Worm (Caenorhabditis elegans) whole organism, L1 larva: ENCODE data around the gene twk-16.

Experiments
- C04F5.9 ChIP-seq: sonication (generic microtip); optimal IDR thresholded peaks from 2 replicates; lab custom pipeline; 2016; ENCODE audit warnings: missing genetic modification characterization, missing compliant biosample characterization
- C16A3.4 ChIP-seq: fragments of 150-350 bp; optimal IDR thresholded peaks from 2 replicates; lab custom pipeline; 2014; ENCODE audit warnings: missing biosample characterization, missing genetic modification characterization
- F16B12.6 ChIP-seq: fragments of 150-350 bp; optimal IDR thresholded peaks from 2 replicates; lab custom pipeline; 2014; ENCODE audit warnings: missing biosample characterization, missing genetic modification characterization
- aha-1 ChIP-seq: fragments of 150-350 bp; optimal IDR thresholded peaks from 2 replicates; lab custom pipeline; 2014; ENCODE audit warnings: missing biosample characterization, missing genetic modification characterization
- alr-1 ChIP-seq: fragments of 200-800 bp; sonication (Bioruptor generic); optimal IDR thresholded peaks from 2 replicates; lab custom pipeline; 2018; ENCODE audit warnings: borderline replicate concordance, mild to moderate bottlenecking, missing genetic modification characterization, missing compliant biosample characterization
- blmp-1 ChIP-seq: fragments of 150-350 bp; optimal IDR thresholded peaks from 2 replicates; lab custom pipeline; 2014; ENCODE audit warnings: missing biosample characterization, missing genetic modification characterization
- ceh-8 ChIP-seq: fragments of 200-800 bp; sonication (Bioruptor generic); optimal IDR thresholded peaks from 2 replicates; lab custom pipeline; 2018; ENCODE audit warnings: mild to moderate bottlenecking, missing genetic modification characterization, moderate library complexity, missing compliant biosample characterization
- ceh-82 ChIP-seq, 3 experiments: fragments of 150-350 bp in 1 of 3; sonication (generic microtip) in 2 of 3; optimal IDR thresholded peaks; 2 replicates each; lab custom pipeline; 2014 to 2017; ENCODE audit warnings: missing biosample characterization in 3 of 3, missing genetic modification characterization in 3 of 3
- ces-1 ChIP-seq: fragments of 150-350 bp; optimal IDR thresholded peaks from 2 replicates; lab custom pipeline; 2014; ENCODE audit warnings: missing biosample characterization, missing genetic modification reagents, missing genetic modification characterization
- dpl-1 ChIP-seq, 3 experiments: fragments of 150-350 bp in 2 of 3; sonication (generic microtip) in 1 of 3; optimal IDR thresholded peaks; 2 replicates each; lab custom pipeline; 2014 to 2017; ENCODE audit warnings: missing biosample characterization in 3 of 3, missing genetic modification characterization in 3 of 3, missing genetic modification reagents in 3 of 3
- dsc-1 ChIP-seq: sonication (generic microtip); optimal IDR thresholded peaks from 2 replicates; lab custom pipeline; 2016; ENCODE audit warnings: mild to moderate bottlenecking, missing genetic modification characterization, missing compliant biosample characterization
- efl-1 ChIP-seq, 4 experiments: fragments of 150-350 bp; optimal IDR thresholded peaks in 3 of 4; peaks in 1 of 4; 1 replicate in 1 of 4; 2 replicates in 3 of 4; lab custom pipeline; 2014; ENCODE audit warnings: missing biosample characterization in 2 of 4, missing genetic modification characterization in 2 of 4, missing genetic modification reagents in 2 of 4
- efl-3 ChIP-seq: fragments of 200-800 bp; sonication (Bioruptor generic); optimal IDR thresholded peaks from 2 replicates; lab custom pipeline; 2018; ENCODE audit warnings: mild to moderate bottlenecking, missing genetic modification characterization, missing compliant biosample characterization
- egl-13 ChIP-seq: sonication (generic microtip); optimal IDR thresholded peaks from 2 replicates; lab custom pipeline; 2016; ENCODE audit warnings: missing genotype, missing genetic modification reagents, missing genetic modification characterization, missing compliant biosample characterization
- elt-2 ChIP-seq: sonication (generic microtip); optimal IDR thresholded peaks from 2 replicates; lab custom pipeline; 2016; ENCODE audit warnings: missing genetic modification characterization, mild to moderate bottlenecking, inconsistent platforms, missing compliant biosample characterization, missing genetic modification reagents
- elt-3 ChIP-seq, 6 experiments: fragments of 150-350 bp in 1 of 6; sonication (generic microtip); optimal IDR thresholded peaks; 2 replicates each; lab custom pipeline; 2017 to 2018; ENCODE audit warnings: missing biosample characterization in 6 of 6, missing genetic modification characterization in 6 of 6, inconsistent platforms in 1 of 6
- fos-1 ChIP-seq: fragments of 150-350 bp; optimal IDR thresholded peaks from 2 replicates; lab custom pipeline; 2014; ENCODE audit warnings: missing biosample characterization, missing genetic modification characterization
- hlh-17 ChIP-seq: fragments of 200-800 bp; sonication (Bioruptor generic); optimal IDR thresholded peaks from 2 replicates; lab custom pipeline; 2018; ENCODE audit warnings: missing genetic modification characterization, mild to moderate bottlenecking, missing compliant biosample characterization, moderate library complexity, borderline replicate concordance
- hlh-4 ChIP-seq: sonication (generic microtip); optimal IDR thresholded peaks from 2 replicates; lab custom pipeline; 2016; ENCODE audit warnings: mild to moderate bottlenecking, missing genetic modification characterization, missing compliant biosample characterization
- isw-1 ChIP-seq: fragments of 200-800 bp; sonication (Bioruptor generic); IDR thresholded peaks from 2 replicates; pipeline ENCODE4 v1.3.6; 2022; ENCODE audit warnings: missing genetic modification characterization, missing compliant biosample characterization
- lin-13 ChIP-seq: fragments of 150-350 bp; optimal IDR thresholded peaks from 2 replicates; lab custom pipeline; 2014; ENCODE audit warnings: missing biosample characterization, missing genetic modification reagents, missing genetic modification characterization
- lin-14 ChIP-seq: fragments of 200-800 bp; sonication (Bioruptor generic); optimal IDR thresholded peaks from 2 replicates; lab custom pipeline; 2018; ENCODE audit warnings: mild to moderate bottlenecking, missing genetic modification characterization, moderate library complexity, missing compliant biosample characterization
- lin-35 ChIP-seq, 2 experiments: fragments of 150-350 bp; optimal IDR thresholded peaks; 2 replicates each; lab custom pipeline; 2014; ENCODE audit warnings: missing biosample characterization in 2 of 2, missing genetic modification characterization in 2 of 2, missing genetic modification reagents in 2 of 2
- lir-3 ChIP-seq: sonication (generic microtip); optimal IDR thresholded peaks from 2 replicates; lab custom pipeline; 2016; ENCODE audit warnings: mild to moderate bottlenecking, missing genetic modification characterization, moderate library complexity, missing compliant biosample characterization; ENCODE audit not compliant: poor library complexity
- lsy-2 ChIP-seq, 2 experiments: fragments of 150-350 bp; optimal IDR thresholded peaks; 2 replicates each; lab custom pipeline; 2014; ENCODE audit warnings: missing biosample characterization in 2 of 2, missing genetic modification characterization in 2 of 2
- mab-9 ChIP-seq: fragments of 200-800 bp; sonication (Bioruptor generic); IDR thresholded peaks from 2 replicates; pipeline ENCODE4 v1.3.6; 2022; ENCODE audit warnings: missing genetic modification reagents, missing genetic modification characterization, missing compliant biosample characterization
- mdl-1 ChIP-seq, 2 experiments: fragments of 150-350 bp; optimal IDR thresholded peaks; 2 replicates each; lab custom pipeline; 2014 to 2017; ENCODE audit warnings: missing biosample characterization in 2 of 2, missing genetic modification characterization in 2 of 2, inconsistent platforms in 1 of 2
- nhr-19 ChIP-seq: fragments of 200-800 bp; sonication (Bioruptor generic); conservative IDR thresholded peaks from 2 replicates; pipeline ENCODE4 v1.3.6; 2022; ENCODE audit warnings: missing genetic modification characterization, missing compliant biosample characterization
- nhr-20 ChIP-seq: sonication (generic microtip); optimal IDR thresholded peaks from 2 replicates; lab custom pipeline; 2016; ENCODE audit warnings: mild to moderate bottlenecking, missing genetic modification characterization, missing compliant biosample characterization
- nhr-28 ChIP-seq: fragments of 150-350 bp; optimal IDR thresholded peaks from 2 replicates; lab custom pipeline; 2014; ENCODE audit warnings: missing biosample characterization, missing genetic modification characterization
- nhr-47 ChIP-seq: sonication (generic microtip); optimal IDR thresholded peaks from 2 replicates; lab custom pipeline; 2016; ENCODE audit warnings: mild to moderate bottlenecking, missing genetic modification characterization, moderate library complexity, missing compliant biosample characterization
- nhr-71 ChIP-seq: sonication (generic microtip); optimal IDR thresholded peaks from 2 replicates; lab custom pipeline; 2016; ENCODE audit warnings: mild to moderate bottlenecking, missing genetic modification characterization, moderate library complexity, missing compliant biosample characterization
- pax-3 ChIP-seq: fragments of 200-800 bp; sonication (Bioruptor generic); optimal IDR thresholded peaks from 2 replicates; lab custom pipeline; 2018; ENCODE audit warnings: mild to moderate bottlenecking, missing genetic modification characterization, moderate library complexity, missing compliant biosample characterization
- rnt-1 ChIP-seq: sonication (generic microtip); optimal IDR thresholded peaks from 2 replicates; lab custom pipeline; 2016; ENCODE audit warnings: mild to moderate bottlenecking, missing genetic modification characterization, moderate library complexity, missing compliant biosample characterization
- snu-23 ChIP-seq: sonication (generic microtip); optimal IDR thresholded peaks from 2 replicates; lab custom pipeline; 2016; ENCODE audit warnings: missing genetic modification characterization, missing compliant biosample characterization
- sox-4 ChIP-seq: sonication (generic microtip); optimal IDR thresholded peaks from 2 replicates; lab custom pipeline; 2016; ENCODE audit warnings: missing genetic modification characterization, missing compliant biosample characterization
- sptf-1 ChIP-seq: fragments of 150-350 bp; optimal IDR thresholded peaks from 2 replicates; lab custom pipeline; 2014; ENCODE audit warnings: missing biosample characterization, missing genetic modification characterization
- swsn-7 ChIP-seq: sonication (generic microtip); optimal IDR thresholded peaks from 2 replicates; lab custom pipeline; 2016; ENCODE audit warnings: missing genetic modification characterization, missing compliant biosample characterization
- tbx-2 ChIP-seq: sonication (generic microtip); optimal IDR thresholded peaks from 2 replicates; lab custom pipeline; 2016; ENCODE audit warnings: missing genetic modification characterization, missing compliant biosample characterization
- tlp-1 ChIP-seq: fragments of 150-350 bp; optimal IDR thresholded peaks from 2 replicates; lab custom pipeline; 2014; ENCODE audit warnings: missing biosample characterization, missing genetic modification characterization
- unc-130 ChIP-seq: fragments of 150-350 bp; optimal IDR thresholded peaks from 2 replicates; lab custom pipeline; 2017; ENCODE audit warnings: missing biosample characterization, missing genetic modification characterization, inconsistent platforms
- unc-98 ChIP-seq: fragments of 200-800 bp; sonication (Bioruptor generic); IDR thresholded peaks from 2 replicates; pipeline ENCODE4 v1.3.6; 2022; ENCODE audit warnings: missing genetic modification characterization, missing compliant biosample characterization
- xbp-1 ChIP-seq: sonication (generic microtip); optimal IDR thresholded peaks from 2 replicates; lab custom pipeline; 2016; ENCODE audit warnings: missing genetic modification characterization, missing compliant biosample characterization
- ztf-11 ChIP-seq, 2 experiments: sonication (generic microtip); optimal IDR thresholded peaks; 2 replicates each; lab custom pipeline; 2016 to 2017; ENCODE audit warnings: missing genetic modification characterization in 2 of 2, missing biosample characterization in 1 of 2, missing compliant biosample characterization in 1 of 2
- ztf-4 ChIP-seq: fragments of 150-350 bp; optimal IDR thresholded peaks from 2 replicates; lab custom pipeline; 2014; ENCODE audit warnings: missing biosample characterization, missing genetic modification characterization

Gene twk-16

DNA sequence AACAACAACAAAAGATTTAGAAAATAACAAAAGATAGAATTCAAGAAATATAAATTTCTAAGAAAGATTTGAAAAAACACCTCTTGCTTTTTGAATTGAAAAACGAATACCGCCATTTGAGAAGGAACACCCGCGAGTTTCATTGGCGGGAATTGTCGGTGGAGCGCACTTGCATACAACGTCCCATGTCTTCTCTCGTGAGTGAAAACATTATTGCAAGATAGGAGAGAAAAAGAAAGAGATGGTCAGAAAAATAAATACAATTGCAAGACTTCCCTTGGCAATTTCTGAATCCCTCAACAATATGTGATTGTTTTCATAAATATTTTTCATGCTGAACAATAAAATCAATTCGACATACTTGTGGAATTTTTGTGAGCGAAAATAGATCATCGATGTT lies 25.2 kb downstream of the twk-16 start, which contains the start of gene K10B3.5 (continued):
- TF ChIP-seq ztf-11 (tag; optimal IDR thresholded peaks at IDR 0.05; lab: Kevin White, UChicago): peak in 1 of 2 experiments; percentile 11
- TF ChIP-seq, all 84 proteins: peak for 41

DNA sequence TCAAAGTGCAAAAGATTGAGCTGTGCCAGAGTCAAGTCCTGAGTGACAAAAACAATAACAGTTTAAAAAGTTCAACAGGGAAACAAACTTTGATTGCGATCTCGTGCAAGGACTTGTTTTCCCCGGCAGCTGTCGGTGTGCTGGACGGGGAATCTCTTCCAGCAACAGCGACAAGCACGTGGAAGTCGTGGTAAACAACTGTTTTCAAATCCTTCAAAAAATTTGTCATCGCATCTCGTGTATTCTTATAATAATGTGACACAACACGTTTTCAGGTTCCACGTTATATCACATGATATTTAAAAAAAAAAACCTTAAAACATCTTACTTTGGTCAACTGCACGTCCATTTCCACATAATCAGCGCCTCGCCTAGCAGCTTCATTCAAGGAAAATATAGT lies 27.7 kb downstream of the twk-16 start:
- no peak for TF ChIP-seq dpl-1 (GFP tag; optimal IDR thresholded peaks at IDR 0.05; lab: Kevin White, UChicago)
- peak; percentile 89 for TF ChIP-seq unc-130 (tag; lab: Kevin White, UChicago)
- TF ChIP-seq nhr-71 (tag; lab: Kevin White, UChicago): peak; percentile 81
- no peak for TF ChIP-seq C16A3.4 (tag; lab: Kevin White, UChicago)
- peak; percentile 32 for TF ChIP-seq nhr-47 (tag; lab: Kevin White, UChicago)
- no peak for TF ChIP-seq ces-1 (GFP tag; lab: Kevin White, UChicago)
- no peak for TF ChIP-seq ceh-82 (tag; optimal IDR thresholded peaks at IDR 0.05; lab: Kevin White, UChicago)
- TF ChIP-seq sox-4: no peak
- TF ChIP-seq aha-1 (tag; lab: Kevin White, UChicago): no peak
- peak; percentile 84 for TF ChIP-seq rnt-1 (tag; lab: Kevin White, UChicago)
- TF ChIP-seq sptf-1 (tag; lab: Kevin White, UChicago): no peak
- TF ChIP-seq snu-23 (GFP tag; lab: Kevin White, UChicago): peak; percentile 38
- TF ChIP-seq hlh-17: no peak
- no peak for TF ChIP-seq F16B12.6 (tag; lab: Kevin White, UChicago)
- no peak for TF ChIP-seq dsc-1 (tag; lab: Kevin White, UChicago)
- no peak for TF ChIP-seq C04F5.9 (tag; lab: Kevin White, UChicago)
- no peak for TF ChIP-seq isw-1
- no peak for TF ChIP-seq hlh-4
- no peak for TF ChIP-seq mab-9 (GFP tag; lab: Robert Waterston, UW)
- no peak for TF ChIP-seq efl-3 (GFP tag; lab: Kevin White, UChicago)
- peak; percentile 44 for TF ChIP-seq ztf-4 (tag; lab: Kevin White, UChicago)
- no peak for TF ChIP-seq elt-3 (tag; optimal IDR thresholded peaks at IDR 0.05; lab: Kevin White, UChicago)
- no peak for TF ChIP-seq alr-1 (tag; lab: Kevin White, UChicago)
- peak; percentile 33 for TF ChIP-seq tbx-2 (tag; lab: Kevin White, UChicago)
- TF ChIP-seq elt-2 (tag; lab: Kevin White, UChicago): no peak
- TF ChIP-seq xbp-1 (tag; lab: Kevin White, UChicago): no peak
- TF ChIP-seq egl-13: no peak
- TF ChIP-seq blmp-1: no peak
- peak; percentile 5 for TF ChIP-seq swsn-7
- no peak for TF ChIP-seq ztf-11 (tag; optimal IDR thresholded peaks at IDR 0.05; lab: Kevin White, UChicago)
- no peak for TF ChIP-seq lin-13 (GFP tag; lab: Kevin White, UChicago)
- peak; percentile 33 to 59 for TF ChIP-seq lsy-2 (tag; optimal IDR thresholded peaks at IDR 0.05; lab: Kevin White, UChicago)
- TF ChIP-seq lir-3 (tag; lab: Kevin White, UChicago): peak; percentile 55
- TF ChIP-seq lin-14 (GFP tag; lab: Kevin White, UChicago): peak; percentile 81
- no peak for TF ChIP-seq efl-1 (optimal IDR thresholded peaks at IDR 0.05; lab: Kevin White, UChicago)
- TF ChIP-seq efl-1 (GFP tag; optimal IDR thresholded peaks at IDR 0.05 in 1 of 2; lab: Kevin White, UChicago): peak in 1 of 2 experiments; percentile 88
- TF ChIP-seq lin-35 (GFP tag; optimal IDR thresholded peaks at IDR 0.05; lab: Kevin White, UChicago): peak; percentile 7 to 16
- no peak for TF ChIP-seq ceh-8 (GFP tag; lab: Kevin White, UChicago)
- TF ChIP-seq unc-98 (GFP tag; lab: Robert Waterston, UW): peak; percentile 17; the same call in 1 of the 2 replicates
- TF ChIP-seq nhr-28 (tag; lab: Kevin White, UChicago): no peak
- TF ChIP-seq tlp-1 (tag; lab: Kevin White, UChicago): no peak
- TF ChIP-seq fos-1: no peak
- TF ChIP-seq nhr-20 (tag; lab: Kevin White, UChicago): peak; percentile 54
- TF ChIP-seq pax-3: no peak
- TF ChIP-seq nhr-19 (GFP tag; lab: Robert Waterston, UW): peak; percentile 76
- TF ChIP-seq mdl-1 (tag; optimal IDR thresholded peaks at IDR 0.05; lab: Kevin White, UChicago): peak in 1 of 2 experiments; percentile 79
